Worm (Caenorhabditis elegans): Measurements from ENCODE around the gene herd-1.
A peak's percentile ranks its signal among the peaks of the same experiment; 100 is the strongest.

herd-1 gene

DNA sequence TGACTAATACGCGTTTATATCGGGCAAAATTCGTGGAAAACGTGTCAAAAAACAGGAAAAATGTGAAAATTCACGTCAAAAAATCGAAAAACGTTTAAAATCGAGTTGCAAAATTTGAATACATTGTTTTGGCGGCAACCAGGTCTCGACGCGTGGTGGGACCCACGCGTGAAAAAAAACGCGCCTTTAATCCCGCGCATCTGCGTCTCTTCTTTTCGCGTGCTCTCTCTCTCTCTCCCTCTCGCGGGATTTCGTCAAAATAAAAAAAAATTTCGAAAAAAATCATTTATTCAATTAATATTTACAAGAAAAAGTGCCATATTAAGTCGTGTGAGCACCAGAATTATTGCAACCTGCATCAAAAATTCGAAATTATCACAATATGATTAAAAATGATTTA is 43.0 kb upstream of the herd-1 start, which contains the start of gene ani-1 (continued):
- TF ChIP-seq ceh-82 (tag; optimal IDR thresholded peaks at IDR 0.05) = peak; percentile 35 to 83 (median 60)
- TF ChIP-seq unc-30 (tag; optimal IDR thresholded peaks at IDR 0.05) = no peak
- TF ChIP-seq nhr-77 (tag; optimal IDR thresholded peaks at IDR 0.05) = peak; percentile 43
- TF ChIP-seq ceh-8 (GFP tag; optimal IDR thresholded peaks at IDR 0.05) = peak; percentile 45
- TF ChIP-seq unc-86 (tag; optimal IDR thresholded peaks at IDR 0.05) = peak; percentile 70
- TF ChIP-seq mep-1 (tag; optimal IDR thresholded peaks at IDR 0.05) = peak; percentile 69
- no peak for TF ChIP-seq zag-1 (tag; optimal IDR thresholded peaks at IDR 0.05)
- TF ChIP-seq C04F5.9 (tag; optimal IDR thresholded peaks at IDR 0.05) = no peak
- no peak for TF ChIP-seq ces-1 (GFP tag; optimal IDR thresholded peaks at IDR 0.05)
- TF ChIP-seq zip-4 (GFP tag; optimal IDR thresholded peaks at IDR 0.05) = no peak
- TF ChIP-seq ets-5 (GFP tag; IDR thresholded peaks at IDR 0.05) = no peak
- no peak for TF ChIP-seq sup-37 (GFP tag; optimal IDR thresholded peaks at IDR 0.05)
- no peak for TF ChIP-seq nhr-237 (tag; optimal IDR thresholded peaks at IDR 0.05)
- TF ChIP-seq ztf-4 (tag; optimal IDR thresholded peaks at IDR 0.05) = peak; percentile 20
- peak; percentile 66 for TF ChIP-seq xbp-1 (tag; optimal IDR thresholded peaks at IDR 0.05)

DNA sequence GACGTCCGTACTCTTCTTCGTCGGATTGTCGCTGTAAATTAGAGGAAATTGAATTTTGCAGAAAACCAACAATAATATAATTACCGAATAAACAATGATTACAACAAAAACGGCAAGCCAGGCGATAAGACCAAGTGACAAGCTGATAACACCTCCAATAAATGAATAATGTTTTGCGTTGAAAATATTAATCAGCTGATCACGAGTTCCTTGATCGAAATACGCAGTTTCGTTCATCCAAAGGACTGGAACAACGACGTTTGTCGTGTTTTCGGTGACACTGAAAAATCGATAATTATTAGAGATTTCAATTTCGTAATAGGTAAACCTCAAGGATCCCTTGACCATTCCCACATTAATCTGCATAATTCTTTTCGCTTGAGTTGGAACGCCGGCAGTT is 42.6 kb upstream of the herd-1 start:
- TF ChIP-seq nhr-71 (tag; optimal IDR thresholded peaks at IDR 0.05) = no peak
- peak; percentile 76 for TF ChIP-seq elt-2 (tag; optimal IDR thresholded peaks at IDR 0.05)
- no peak for TF ChIP-seq efl-1 (optimal IDR thresholded peaks at IDR 0.05)
- TF ChIP-seq efl-1 (GFP tag; optimal IDR thresholded peaks at IDR 0.05 in 1 of 2) = peak in 1 of 2 experiments; percentile 70
- TF ChIP-seq lin-13 (GFP tag; optimal IDR thresholded peaks at IDR 0.05) = no peak

DNA sequence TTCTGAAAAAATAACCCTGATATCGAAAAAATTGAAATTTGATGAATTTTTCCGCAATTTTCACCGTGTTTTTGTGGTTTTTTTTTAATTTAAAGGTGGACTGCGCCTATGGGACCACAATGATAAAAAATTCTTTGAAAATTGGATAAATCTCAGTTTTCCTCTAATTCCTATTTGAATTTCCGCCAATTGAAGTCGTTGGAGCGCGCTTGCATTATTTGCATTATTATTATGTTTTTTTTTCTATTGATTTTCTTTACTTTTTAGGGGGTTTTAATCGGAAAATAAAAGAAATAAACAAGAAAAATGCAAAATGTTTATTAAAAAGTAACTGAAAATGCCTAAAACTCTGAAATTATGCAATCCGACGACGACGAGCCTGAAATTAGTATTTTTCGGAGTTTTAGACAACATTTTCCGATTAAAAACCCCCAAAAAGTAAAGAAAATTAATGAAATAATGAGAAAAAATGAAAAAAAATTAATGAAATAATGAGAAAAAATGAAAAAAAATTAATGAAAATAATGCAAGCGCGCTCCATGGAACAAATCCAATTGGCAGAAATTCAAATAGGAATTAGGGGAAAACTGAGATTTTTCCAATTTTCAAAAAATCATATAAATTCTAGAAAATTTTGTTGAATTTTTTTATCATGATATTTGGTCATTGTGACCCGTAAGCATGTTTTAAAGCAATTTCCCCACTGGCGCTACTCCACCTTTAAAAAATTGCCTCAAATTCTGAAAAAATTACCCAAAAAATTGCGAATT is 40.5 kb upstream of the herd-1 start:
- no peak for TF ChIP-seq lin-15B (tag; optimal IDR thresholded peaks at IDR 0.05)
- TF ChIP-seq lir-3 (tag; optimal IDR thresholded peaks at IDR 0.05; ENCODE audit: poor library complexity) = no peak
- no peak for TF ChIP-seq isw-1 (GFP tag; IDR thresholded peaks at IDR 0.05)
- TF ChIP-seq lin-35 (GFP tag; optimal IDR thresholded peaks at IDR 0.05) = peak in 1 of 2 experiments; percentile 13
- no peak for TF ChIP-seq fos-1 (tag; optimal IDR thresholded peaks at IDR 0.05)
- TF ChIP-seq fkh-4 (tag; optimal IDR thresholded peaks at IDR 0.05; ENCODE audit: borderline replicate concordance) = no peak
- TF ChIP-seq xbp-1 (tag; optimal IDR thresholded peaks at IDR 0.05) = no peak
- no peak for TF ChIP-seq nhr-28 (tag; optimal IDR thresholded peaks at IDR 0.05)
- TF ChIP-seq F16B12.6 (tag; optimal IDR thresholded peaks at IDR 0.05) = no peak
- no peak for TF ChIP-seq lsy-2 (tag; optimal IDR thresholded peaks at IDR 0.05)
- TF ChIP-seq dpl-1 (GFP tag; optimal IDR thresholded peaks at IDR 0.05) = peak in 2 of 3 experiments; percentile 23 to 39
- no peak for TF ChIP-seq pax-3 (tag; optimal IDR thresholded peaks at IDR 0.05)
- peak in 1 of 2 experiments; percentile 53 for TF ChIP-seq efl-1 (optimal IDR thresholded peaks at IDR 0.05)
- peak; percentile 34 to 95 for TF ChIP-seq efl-1 (GFP tag; optimal IDR thresholded peaks at IDR 0.05 in 1 of 2)
- TF ChIP-seq ztf-4 (tag; optimal IDR thresholded peaks at IDR 0.05) = peak; percentile 79

DNA sequence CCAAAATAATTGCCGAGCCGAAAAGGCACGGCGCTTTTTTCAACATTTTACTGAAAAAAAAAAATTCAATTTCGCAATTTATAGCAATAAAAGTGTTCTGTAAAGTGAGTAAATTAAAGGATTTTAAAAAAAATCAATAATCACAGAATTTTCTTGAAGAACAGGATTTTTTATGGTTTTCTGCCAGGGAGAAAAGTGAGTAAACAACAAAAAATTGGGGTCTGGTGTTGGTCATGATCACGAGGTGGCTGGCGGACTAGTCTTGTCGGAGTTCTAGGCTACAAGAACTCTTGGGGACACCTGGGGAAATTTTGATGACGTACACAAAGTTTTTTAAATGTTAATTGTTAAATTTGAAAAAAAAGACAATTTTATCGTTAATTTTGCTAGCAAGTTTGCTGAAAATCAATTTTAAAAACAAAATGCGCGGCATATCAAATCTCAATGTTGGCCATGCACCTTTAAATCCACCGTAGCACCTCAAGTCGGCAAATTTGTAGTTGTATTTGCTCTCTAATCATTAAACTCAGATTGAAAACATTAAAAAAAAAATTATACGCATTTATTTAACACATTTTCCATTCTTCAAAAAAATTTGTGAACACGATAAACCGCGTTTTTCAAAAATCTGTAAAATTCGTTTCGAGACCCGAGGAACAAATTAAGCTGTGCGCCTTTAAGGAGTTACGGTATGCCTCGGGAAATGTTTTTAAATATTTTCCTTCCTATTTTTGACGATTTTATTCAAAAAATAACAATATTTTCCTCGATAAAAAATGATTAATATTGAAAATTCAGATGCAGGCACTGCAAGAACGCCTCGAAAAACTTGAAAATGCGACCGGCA is 39.3 kb upstream of the herd-1 start, which contains the start of the genes scav-3 and Y49E10.21:
Gene scav-3 (minus strand): TSS at position 50 of the 847 bp plus-strand sequence.
Gene Y49E10.21 (plus strand): TSS at position 797 of the 847 bp plus-strand sequence.
- TF ChIP-seq isw-1 (GFP tag; IDR thresholded peaks at IDR 0.05) (no peak), lsy-2 (tag; optimal IDR thresholded peaks at IDR 0.05) (peak; percentile 37 to 48), unc-30 (tag; optimal IDR thresholded peaks at IDR 0.05) (no peak), lin-13 (GFP tag; optimal IDR thresholded peaks at IDR 0.05) (no peak), fkh-4 (tag; optimal IDR thresholded peaks at IDR 0.05; ENCODE audit: borderline replicate concordance) (no peak), skn-1 (tag; optimal IDR thresholded peaks at IDR 0.05) (peak; percentile 34), mab-9 (GFP tag; IDR thresholded peaks at IDR 0.05) (no peak), sup-37 (GFP tag; optimal IDR thresholded peaks at IDR 0.05) (no peak), nhr-20 (tag; optimal IDR thresholded peaks at IDR 0.05) (no peak), unc-98 (GFP tag; IDR thresholded peaks at IDR 0.05) (no peak), nhr-47 (tag; optimal IDR thresholded peaks at IDR 0.05) (no peak), F16B12.6 (tag; optimal IDR thresholded peaks at IDR 0.05) (peak; percentile 17), C16A3.4 (tag; optimal IDR thresholded peaks at IDR 0.05) (no peak), efl-1 (optimal IDR thresholded peaks at IDR 0.05) (peak; percentile 44 to 52), efl-1 (GFP tag; optimal IDR thresholded peaks at IDR 0.05 in 1 of 2) (peak; percentile 21 to 61), nhr-85 (tag) (peak; percentile 74), tlp-1 (tag; optimal IDR thresholded peaks at IDR 0.05) (no peak), rnt-1 (tag; optimal IDR thresholded peaks at IDR 0.05) (no peak), zag-1 (tag; optimal IDR thresholded peaks at IDR 0.05) (no peak), hpl-2 (GFP tag; optimal IDR thresholded peaks at IDR 0.05) (no peak), lin-35 (GFP tag; optimal IDR thresholded peaks at IDR 0.05) (peak; percentile 42 to 66), aha-1 (tag; optimal IDR thresholded peaks at IDR 0.05) (no peak), elt-3 (tag; optimal IDR thresholded peaks at IDR 0.05) (peak in 1 of 6 experiments; percentile 18), dpl-1 (GFP tag; optimal IDR thresholded peaks at IDR 0.05) (peak; percentile 9 to 56 (median 41))
